Fruit fly (Drosophila melanogaster) whole organism: Measurements from ENCODE around the gene Tre1.

Experiments
- CG8478 ChIP-seq: fragments of >200 bp; optimal IDR thresholded peaks from 2 replicates; lab custom pipeline; 2018; ENCODE audit warnings: inconsistent platforms
- Dll ChIP-seq: fragments of >200 bp; optimal IDR thresholded peaks from 2 replicates; lab custom pipeline; 2017
- pan ChIP-seq: fragments of >200 bp; optimal IDR thresholded peaks from 2 replicates; lab custom pipeline; 2017
- psq ChIP-seq: fragments of >200 bp; optimal IDR thresholded peaks from 2 replicates; lab custom pipeline; 2017
- usp ChIP-seq: fragments of >200 bp; optimal IDR thresholded peaks from 2 replicates; lab custom pipeline; 2017; ENCODE audit warnings: missing biosample characterization, missing genetic modification characterization, mixed read lengths

DNA sequence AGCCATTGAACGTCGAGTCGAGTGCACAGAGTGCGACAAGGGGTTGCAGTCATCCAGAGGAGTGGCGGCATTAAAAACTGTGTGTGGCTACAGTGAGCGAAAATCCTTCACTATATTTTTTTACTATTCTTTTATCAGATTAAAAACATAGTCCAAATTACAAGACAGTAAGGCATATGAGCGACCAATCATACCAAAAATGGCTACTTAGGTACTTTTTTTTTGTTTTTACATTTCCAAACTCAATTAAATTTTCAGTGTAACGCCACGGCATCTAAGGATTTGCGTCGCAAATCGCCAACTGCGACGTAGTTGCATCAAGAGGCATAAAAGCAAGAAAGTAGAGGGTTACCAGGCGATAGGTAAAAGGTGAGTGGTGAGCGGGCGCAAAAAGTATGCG is 40.7 kb downstream of the Tre1 start:
- TF ChIP-seq CG8478 (lab: Kevin White, UChicago), result no peak
- no peak for TF ChIP-seq Dll (lab: Kevin White, UChicago)
- TF ChIP-seq psq (lab: Kevin White, UChicago), result no peak
- TF ChIP-seq pan (lab: Kevin White, UChicago), result no peak
- no peak for TF ChIP-seq usp (GFP tag; lab: Kevin White, UChicago)
